Worm (Caenorhabditis elegans) whole organism, midembryonic: ENCODE measurements around the gene F22E5.2.

ENCODE experiments used
- cog-1 ChIP-seq: sonication (generic microtip); optimal IDR thresholded peaks from 2 replicates; lab custom pipeline; 2016; ENCODE audit warnings: missing genetic modification characterization, missing compliant biosample characterization
- ztf-23 ChIP-seq: fragments of 200-800 bp; sonication (Bioruptor generic); IDR thresholded peaks from 2 replicates; pipeline ENCODE4 v1.3.6; 2022; ENCODE audit warnings: missing genetic modification reagents, missing genetic modification characterization, missing compliant biosample characterization

DNA sequence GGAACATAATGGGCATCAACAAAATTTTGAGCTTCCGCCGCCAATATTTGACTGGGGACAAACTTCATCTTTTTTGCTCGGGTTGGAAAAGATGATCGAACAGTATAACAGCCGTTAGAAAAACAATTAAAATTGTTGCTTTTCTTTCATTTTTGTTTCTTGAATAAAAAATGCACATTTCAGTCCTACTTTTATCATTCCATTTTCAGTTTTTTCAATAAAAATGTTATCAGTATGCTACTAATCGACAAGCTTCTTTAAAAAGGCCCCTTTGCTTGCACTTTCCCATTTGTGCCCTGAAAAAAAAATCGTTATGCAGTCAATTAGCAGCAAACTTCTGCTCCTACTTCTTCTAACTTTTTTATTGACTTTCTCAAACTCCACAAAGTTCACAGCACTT lies 23.4 kb upstream of the F22E5.2 start, which contains the start of gene F22E5.7:
- TF ChIP-seq cog-1 (tag; lab: Kevin White, UChicago) (no peak), ztf-23 (GFP tag; lab: Robert Waterston, UW) (no peak)
